Fruit fly (Drosophila melanogaster) whole organism, embryonic: ENCODE measurements around the gene cac.

Experiments
- Ada2b ChIP-seq: fragments of 200-800 bp; sonication (Bioruptor generic); IDR thresholded peaks from 2 replicates; pipeline ENCODE4 v1.3.6; 2022; ENCODE audit warnings: missing biosample characterization, missing genetic modification characterization
- Aef1 ChIP-seq: fragments of 200-800 bp; sonication (Bioruptor generic); IDR thresholded peaks from 3 replicates; pipeline ENCODE4 v1.3.6; 2022; ENCODE audit warnings: missing biosample characterization, missing genetic modification characterization
- Asciz ChIP-seq: fragments of 200-800 bp; sonication (Bioruptor generic); optimal IDR thresholded peaks from 2 replicates; lab custom pipeline; 2017; ENCODE audit warnings: missing biosample characterization, mild to moderate bottlenecking, missing genetic modification characterization, missing genetic modification reagents
- Atf6 ChIP-seq: fragments of 200-800 bp; sonication (Bioruptor generic); IDR thresholded peaks from 2 replicates; pipeline ENCODE4 v1.3.6; 2022; ENCODE audit warnings: missing biosample characterization, missing genetic modification characterization
- B-H2 ChIP-seq: fragments of 200-800 bp; sonication (Bioruptor generic); optimal IDR thresholded peaks from 2 replicates; lab custom pipeline; 2018; ENCODE audit warnings: missing biosample characterization, mild to moderate bottlenecking, missing genetic modification characterization
- CG11085 ChIP-seq: fragments of 200-800 bp; sonication (Bioruptor generic); IDR thresholded peaks from 2 replicates; pipeline ENCODE4 v1.3.6; 2022; ENCODE audit warnings: missing biosample characterization, missing genetic modification characterization
- CG12391 ChIP-seq: fragments of 200-800 bp; sonication (Bioruptor generic); optimal IDR thresholded peaks from 3 replicates; lab custom pipeline; 2018; ENCODE audit warnings: missing biosample characterization, mild to moderate bottlenecking, missing genetic modification characterization, moderate library complexity
- CG13624 ChIP-seq: fragments of 200-800 bp; sonication (Bioruptor generic); optimal IDR thresholded peaks from 2 replicates; lab custom pipeline; 2016; ENCODE audit warnings: missing biosample characterization, missing genetic modification characterization
- CG17385 ChIP-seq: fragments of 200-800 bp; sonication (Bioruptor generic); optimal IDR thresholded peaks from 3 replicates; lab custom pipeline; 2018; ENCODE audit warnings: missing biosample characterization, mild to moderate bottlenecking, missing genetic modification characterization
- CG1792 ChIP-seq: fragments of 200-800 bp; sonication (Bioruptor generic); optimal IDR thresholded peaks from 2 replicates; lab custom pipeline; 2016; ENCODE audit warnings: missing biosample characterization, missing genetic modification characterization
- CG18476 ChIP-seq: fragments of 200-800 bp; sonication (Bioruptor generic); optimal IDR thresholded peaks from 2 replicates; lab custom pipeline; 2016; ENCODE audit warnings: missing biosample characterization, mild to moderate bottlenecking, missing genetic modification characterization
- CG30431 ChIP-seq: fragments of 200-800 bp; sonication (Bioruptor generic); optimal IDR thresholded peaks from 2 replicates; lab custom pipeline; 2017; ENCODE audit warnings: missing biosample characterization, missing genetic modification characterization
- CG4820 ChIP-seq: fragments of 200-800 bp; sonication (Bioruptor generic); optimal IDR thresholded peaks from 3 replicates; lab custom pipeline; 2016; ENCODE audit warnings: missing biosample characterization, missing genetic modification characterization
- CG7556 ChIP-seq: fragments of 200-800 bp; sonication (Bioruptor generic); optimal IDR thresholded peaks from 2 replicates; lab custom pipeline; 2017; ENCODE audit warnings: missing biosample characterization, mild to moderate bottlenecking, missing genetic modification characterization
- CG7839 ChIP-seq: fragments of 200-800 bp; sonication (Bioruptor generic); optimal IDR thresholded peaks from 3 replicates; lab custom pipeline; 2018; ENCODE audit warnings: missing biosample characterization, mild to moderate bottlenecking, missing genetic modification characterization, moderate library complexity
- CG7928 ChIP-seq: fragments of 200-800 bp; sonication (Bioruptor generic); optimal IDR thresholded peaks from 2 replicates; lab custom pipeline; 2017; ENCODE audit warnings: missing biosample characterization, mild to moderate bottlenecking, missing genetic modification characterization
- CG8388 ChIP-seq: fragments of 200-800 bp; sonication (Bioruptor generic); optimal IDR thresholded peaks from 2 replicates; lab custom pipeline; 2019; ENCODE audit warnings: missing biosample characterization, mild to moderate bottlenecking, missing genetic modification characterization, moderate library complexity
- CG9437 ChIP-seq: fragments of 200-800 bp; sonication (Bioruptor generic); optimal IDR thresholded peaks from 2 replicates; lab custom pipeline; 2018; ENCODE audit warnings: missing biosample characterization, mild to moderate bottlenecking, missing genetic modification characterization
- CG9797 ChIP-seq: fragments of 200-800 bp; sonication (Bioruptor generic); optimal IDR thresholded peaks from 3 replicates; lab custom pipeline; 2018; ENCODE audit warnings: missing biosample characterization, mild to moderate bottlenecking, missing genetic modification characterization
- CTCF ChIP-seq: fragments of 200-800 bp; sonication (Bioruptor generic); optimal IDR thresholded peaks from 2 replicates; lab custom pipeline; 2017; ENCODE audit warnings: missing biosample characterization, mild to moderate bottlenecking, missing genetic modification characterization, moderate library complexity
- D19B ChIP-seq: fragments of 200-800 bp; sonication (Bioruptor generic); optimal IDR thresholded peaks from 2 replicates; lab custom pipeline; 2017; ENCODE audit warnings: missing biosample characterization, mild to moderate bottlenecking, missing genetic modification characterization
- Doc2 ChIP-seq: fragments of 200-800 bp; sonication (Bioruptor generic); IDR thresholded peaks from 2 replicates; pipeline ENCODE4 v1.3.6; 2022; ENCODE audit warnings: missing biosample characterization, missing genetic modification characterization
- E2f1 ChIP-seq: fragments of 200-800 bp; sonication (Bioruptor generic); IDR thresholded peaks from 2 replicates; pipeline ENCODE4 v1.3.6; 2022; ENCODE audit warnings: missing biosample characterization, missing genetic modification characterization
- Ets97D ChIP-seq: fragments of 200-800 bp; sonication (Bioruptor generic); optimal IDR thresholded peaks from 3 replicates; lab custom pipeline; 2016; ENCODE audit warnings: missing biosample characterization, missing genetic modification characterization
- Fer2 ChIP-seq: fragments of 200-800 bp; sonication (Bioruptor generic); optimal IDR thresholded peaks from 2 replicates; lab custom pipeline; 2018; ENCODE audit warnings: missing biosample characterization, mild to moderate bottlenecking, missing genetic modification characterization, moderate library complexity
- Gsc ChIP-seq: fragments of 200-800 bp; sonication (Bioruptor generic); IDR thresholded peaks from 2 replicates; pipeline ENCODE4 v1.3.6; 2022; ENCODE audit warnings: missing biosample characterization, missing genetic modification characterization
- HmgD ChIP-seq: fragments of 200-800 bp; sonication (Bioruptor generic); optimal IDR thresholded peaks from 3 replicates; lab custom pipeline; 2016; ENCODE audit warnings: missing biosample characterization, missing genetic modification characterization
- Lpt ChIP-seq: fragments of >200 bp; optimal IDR thresholded peaks from 2 replicates; lab custom pipeline; 2018; ENCODE audit warnings: missing biosample characterization, missing genetic modification characterization
- Mrtf ChIP-seq: fragments of 200-800 bp; sonication (Bioruptor generic); IDR thresholded peaks from 3 replicates; pipeline ENCODE4 v1.3.6; 2022; ENCODE audit warnings: missing biosample characterization, missing genetic modification characterization
- Nf-YA ChIP-seq: fragments of 200-800 bp; sonication (Bioruptor generic); IDR thresholded peaks from 2 replicates; pipeline ENCODE4 v1.3.6; 2022; ENCODE audit warnings: missing biosample characterization, missing genetic modification characterization
- NfI ChIP-seq: fragments of 200-800 bp; sonication (Bioruptor generic); optimal IDR thresholded peaks from 3 replicates; lab custom pipeline; 2018; ENCODE audit warnings: missing biosample characterization, mild to moderate bottlenecking, missing genetic modification characterization, moderate library complexity
- Oaz ChIP-seq: fragments of 200-800 bp; sonication (Bioruptor generic); IDR thresholded peaks from 2 replicates; pipeline ENCODE4 v1.3.6; 2022; ENCODE audit warnings: missing biosample characterization, missing genetic modification characterization
- PHDP ChIP-seq: fragments of 200-800 bp; sonication (Bioruptor generic); optimal IDR thresholded peaks from 3 replicates; lab custom pipeline; 2018; ENCODE audit warnings: missing biosample characterization, mild to moderate bottlenecking, missing genetic modification characterization, moderate library complexity
- Side ChIP-seq: fragments of 200-800 bp; sonication (Bioruptor generic); optimal IDR thresholded peaks from 2 replicates; lab custom pipeline; 2016; ENCODE audit warnings: missing biosample characterization, missing genetic modification characterization
- Ssrp ChIP-seq: fragments of 200-800 bp; sonication (Bioruptor generic); optimal IDR thresholded peaks from 2 replicates; lab custom pipeline; 2018; ENCODE audit warnings: missing biosample characterization, mild to moderate bottlenecking, missing genetic modification characterization, moderate library complexity
- dan ChIP-seq: fragments of 200-800 bp; sonication (Bioruptor generic); IDR thresholded peaks from 2 replicates; pipeline ENCODE4 v1.3.6; 2022; ENCODE audit warnings: missing biosample characterization, missing genetic modification characterization
- danr ChIP-seq: fragments of 200-800 bp; sonication (Bioruptor generic); IDR thresholded peaks from 2 replicates; pipeline ENCODE4 v1.3.6; 2022; ENCODE audit warnings: missing biosample characterization, missing genetic modification characterization
- eve ChIP-seq, 2 experiments: fragments of >200 bp; optimal IDR thresholded peaks; 2 replicates each; lab custom pipeline; 2017; ENCODE audit warnings: missing biosample characterization in 2 of 2, missing genetic modification characterization in 2 of 2
- ewg ChIP-seq: fragments of 200-800 bp; sonication (Bioruptor generic); optimal IDR thresholded peaks from 3 replicates; lab custom pipeline; 2017; ENCODE audit warnings: mild to moderate bottlenecking, missing biosample characterization, missing genetic modification reagents, missing genetic modification characterization
- gem ChIP-seq: fragments of 200-800 bp; sonication (Bioruptor generic); optimal IDR thresholded peaks from 2 replicates; lab custom pipeline; 2019; ENCODE audit warnings: missing biosample characterization, mild to moderate bottlenecking, missing genetic modification characterization, moderate library complexity
- hth ChIP-seq: fragments of >200 bp; optimal IDR thresholded peaks from 2 replicates; lab custom pipeline; 2017; ENCODE audit warnings: inconsistent platforms
- lbe ChIP-seq: fragments of 200-800 bp; sonication (Bioruptor generic); optimal IDR thresholded peaks from 2 replicates; lab custom pipeline; 2016; ENCODE audit warnings: missing biosample characterization, mild to moderate bottlenecking, missing genetic modification characterization
- lmd ChIP-seq: fragments of 200-800 bp; sonication (Bioruptor generic); IDR thresholded peaks from 2 replicates; pipeline ENCODE4 v1.3.6; 2022; ENCODE audit warnings: missing biosample characterization, missing genetic modification characterization
- pum ChIP-seq: fragments of 200-800 bp; sonication (Bioruptor generic); optimal IDR thresholded peaks from 2 replicates; lab custom pipeline; 2016; ENCODE audit warnings: missing biosample characterization, missing genetic modification characterization
- schlank ChIP-seq: fragments of 200-800 bp; sonication (Bioruptor generic); optimal IDR thresholded peaks from 2 replicates; lab custom pipeline; 2018; ENCODE audit warnings: missing biosample characterization, mild to moderate bottlenecking, missing genetic modification characterization
- scrt ChIP-seq: fragments of 200-800 bp; sonication (Bioruptor generic); optimal IDR thresholded peaks from 2 replicates; lab custom pipeline; 2018; ENCODE audit warnings: missing biosample characterization, mild to moderate bottlenecking, missing genetic modification characterization, moderate library complexity
- sim ChIP-seq: fragments of 200-800 bp; sonication (Bioruptor generic); IDR thresholded peaks from 2 replicates; pipeline ENCODE4 v1.3.6; 2022; ENCODE audit warnings: missing biosample characterization, missing genetic modification characterization
- slou ChIP-seq: fragments of 200-800 bp; sonication (Bioruptor generic); optimal IDR thresholded peaks from 3 replicates; lab custom pipeline; 2016; ENCODE audit warnings: missing biosample characterization, missing genetic modification characterization
- sna ChIP-seq: fragments of 200-800 bp; sonication (Bioruptor generic); IDR thresholded peaks from 2 replicates; pipeline ENCODE4 v1.3.6; 2022; ENCODE audit warnings: missing biosample characterization, missing genetic modification characterization; ENCODE audit not compliant: partially characterized antibody
- tap ChIP-seq: fragments of 200-800 bp; optimal IDR thresholded peaks from 3 replicates; lab custom pipeline; 2019; ENCODE audit warnings: missing biosample characterization, mild to moderate bottlenecking, missing genetic modification characterization, moderate library complexity
- tx ChIP-seq: fragments of 200-800 bp; sonication (Bioruptor generic); optimal IDR thresholded peaks from 2 replicates; lab custom pipeline; 2016; ENCODE audit warnings: missing biosample characterization, missing genetic modification characterization
- wor ChIP-seq: fragments of 200-800 bp; sonication (Bioruptor generic); IDR thresholded peaks from 2 replicates; pipeline ENCODE4 v1.3.6; 2022; ENCODE audit warnings: missing biosample characterization, missing genetic modification characterization

Gene cac

dm6 chrX:12006678-12007441, 22.0 kb upstream of the cac start, which contains the start of gene CG1806:
CG1806 (plus strand) TSS chrX:12007176.
- no peak for TF ChIP-seq E2f1 (GFP tag; lab: Robert Waterston, UW)
- TF ChIP-seq Asciz, result no peak
- no peak for TF ChIP-seq Lpt
- no peak for TF ChIP-seq schlank
- no peak for TF ChIP-seq Ets97D (GFP tag; lab: Kevin White, UChicago)
- TF ChIP-seq CG7839 (tag; lab: Kevin White, UChicago), result peak; percentile 10
- no peak for TF ChIP-seq Ssrp
- no peak for TF ChIP-seq dan (GFP tag; lab: Robert Waterston, UW)
- no peak for TF ChIP-seq slou (GFP tag; lab: Kevin White, UChicago)
- TF ChIP-seq Nf-YA, result no peak
- no peak for TF ChIP-seq pum
- peak; percentile 35 for TF ChIP-seq CG17385 (GFP tag; lab: Kevin White, UChicago)
- TF ChIP-seq CG9797, result no peak
- no peak for TF ChIP-seq HmgD (GFP tag; lab: Kevin White, UChicago)
- no peak for TF ChIP-seq Ada2b (GFP tag; lab: Robert Waterston, UW)
- TF ChIP-seq CG12391 (tag; lab: Kevin White, UChicago), result no peak
- TF ChIP-seq CG1792 (GFP tag; lab: Kevin White, UChicago), result no peak
- no peak for TF ChIP-seq CG11085 (GFP tag; lab: Robert Waterston, UW)
- TF ChIP-seq lbe, result peak; percentile 58
- TF ChIP-seq wor (GFP tag; lab: Robert Waterston, UW), result no peak
- TF ChIP-seq Gsc (GFP tag; lab: Robert Waterston, UW), result no peak
- no peak for TF ChIP-seq CG8388 (GFP tag; lab: Kevin White, UChicago)
- no peak for TF ChIP-seq D19B (GFP tag; lab: Kevin White, UChicago)
- no peak for TF ChIP-seq sim (GFP tag; lab: Robert Waterston, UW)
- TF ChIP-seq Side (GFP tag; lab: Kevin White, UChicago), result no peak
- TF ChIP-seq CG13624 (GFP tag; lab: Kevin White, UChicago), result no peak
- no peak for TF ChIP-seq B-H2 (GFP tag; lab: Kevin White, UChicago)
- TF ChIP-seq CG9437 (GFP tag; lab: Kevin White, UChicago), result no peak
- TF ChIP-seq CG7556 (GFP tag; lab: Kevin White, UChicago), result no peak
- TF ChIP-seq Atf6 (GFP tag; lab: Robert Waterston, UW), result 0 out of 2 replicates have a peak, but pooled peaks have one; percentile 31
- no peak for TF ChIP-seq CG30431 (GFP tag; lab: Kevin White, UChicago)
- no peak for TF ChIP-seq gem (tag; lab: Kevin White, UChicago)
- TF ChIP-seq sna (GFP tag; lab: Robert Waterston, UW), result 0 out of 2 replicates have a peak, but pooled peaks have one; percentile 33
- no peak for TF ChIP-seq lmd (GFP tag; lab: Robert Waterston, UW)
- no peak for TF ChIP-seq tap
- no peak for TF ChIP-seq tx (GFP tag; lab: Kevin White, UChicago)
- TF ChIP-seq CG7928 (GFP tag; lab: Kevin White, UChicago), result no peak
- TF ChIP-seq Aef1 (GFP tag; lab: Robert Waterston, UW), result no peak
- TF ChIP-seq CTCF (GFP tag; lab: Kevin White, UChicago), result no peak
- no peak for TF ChIP-seq Mrtf (GFP tag; lab: Robert Waterston, UW)
- no peak for TF ChIP-seq PHDP
- TF ChIP-seq CG18476, result no peak
- TF ChIP-seq danr (GFP tag; lab: Robert Waterston, UW), result no peak
- no peak for TF ChIP-seq Fer2 (tag; lab: Kevin White, UChicago)
- no peak for TF ChIP-seq ewg
- TF ChIP-seq NfI (GFP tag; lab: Kevin White, UChicago), result no peak
- TF ChIP-seq Oaz (GFP tag; lab: Robert Waterston, UW), result no peak
- no peak for TF ChIP-seq scrt (GFP tag; lab: Kevin White, UChicago)
- TF ChIP-seq CG4820 (GFP tag; lab: Kevin White, UChicago), result no peak
- TF ChIP-seq eve (GFP tag; optimal IDR thresholded peaks at IDR 0.05; lab: Kevin White, UChicago), result peak in 1 of 2 experiments; percentile 38
- TF ChIP-seq Doc2, result no peak
- no peak for TF ChIP-seq hth (lab: Kevin White, UChicago)
